Worm (Caenorhabditis elegans): Measurements from ENCODE around the gene nhr-103.

The nhr-103 gene

DNA sequence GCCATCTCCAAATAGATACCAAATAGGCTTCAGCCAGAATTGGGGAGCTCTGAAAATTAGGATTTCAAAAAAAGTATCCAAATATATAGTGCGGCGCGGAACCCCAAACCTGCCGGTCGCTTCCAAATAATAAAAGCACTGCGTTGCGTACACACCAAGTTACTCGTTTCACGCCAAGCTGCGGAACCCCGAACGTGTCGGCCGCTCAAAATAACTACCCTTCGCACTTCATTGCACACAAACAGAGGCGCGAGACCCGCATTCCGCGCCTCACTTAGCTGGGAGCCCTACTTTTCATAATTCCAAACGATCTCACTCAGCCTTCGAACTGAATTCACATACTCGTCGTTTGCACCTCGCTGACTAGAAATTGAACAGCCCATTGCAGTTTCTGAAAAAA lies 25.6 kb upstream of the nhr-103 start:
- no peak for TF ChIP-seq nhr-77 (tag; optimal IDR thresholded peaks at IDR 0.05)
- no peak for TF ChIP-seq unc-39 (tag; optimal IDR thresholded peaks at IDR 0.05)
- no peak for TF ChIP-seq daf-12 (tag; optimal IDR thresholded peaks at IDR 0.05)
- TF ChIP-seq fos-1 (tag; optimal IDR thresholded peaks at IDR 0.05), result no peak
- no peak for TF ChIP-seq hmg-11 (tag; optimal IDR thresholded peaks at IDR 0.05)

DNA sequence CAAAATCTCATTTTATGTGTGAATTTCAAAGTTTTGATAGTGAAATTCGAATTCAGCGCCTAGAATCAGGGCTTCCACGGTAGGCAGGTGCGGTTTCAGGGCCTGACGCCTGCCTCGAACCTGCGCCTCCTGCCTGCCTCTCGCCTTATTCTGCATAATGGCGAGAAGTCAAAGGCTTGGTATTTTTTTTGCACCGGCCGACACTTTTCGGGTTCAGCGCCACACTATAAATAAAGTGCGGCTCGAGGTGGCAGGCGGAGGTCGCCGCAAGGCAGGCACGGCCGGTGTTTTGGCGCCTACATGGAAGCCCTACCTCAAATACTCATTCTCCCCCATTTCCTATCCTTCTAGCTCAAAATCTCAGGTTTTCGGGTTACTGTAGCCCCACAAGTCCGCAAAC lies 24.8 kb upstream of the nhr-103 start:
- TF ChIP-seq fkh-2 (tag; optimal IDR thresholded peaks at IDR 0.05), result no peak
- no peak for TF ChIP-seq daf-12 (tag; optimal IDR thresholded peaks at IDR 0.05)
- TF ChIP-seq nhr-43 (tag; optimal IDR thresholded peaks at IDR 0.05; ENCODE audit: poor library complexity, severe bottlenecking), result no peak
- no peak for TF ChIP-seq ama-1 (optimal IDR thresholded peaks at IDR 0.05)
- TF ChIP-seq unc-39 (tag; optimal IDR thresholded peaks at IDR 0.05), result no peak
- no peak for TF ChIP-seq nhr-237 (tag; optimal IDR thresholded peaks at IDR 0.05)
- no peak for TF ChIP-seq sea-2 (GFP tag; optimal IDR thresholded peaks at IDR 0.05)
- TF ChIP-seq pqm-1 (tag; optimal IDR thresholded peaks at IDR 0.05), result no peak
- TF ChIP-seq ceh-9 (tag; optimal IDR thresholded peaks at IDR 0.05), result no peak
- TF ChIP-seq nhr-23 (tag; optimal IDR thresholded peaks at IDR 0.05), result no peak
- no peak for TF ChIP-seq lin-15B (tag; optimal IDR thresholded peaks at IDR 0.05)
- TF ChIP-seq nfya-1 (tag; optimal IDR thresholded peaks at IDR 0.05; ENCODE audit: insufficient read depth), result no peak
- no peak for TF ChIP-seq nhr-67 (tag; optimal IDR thresholded peaks at IDR 0.05)
- TF ChIP-seq nhr-76 (tag; optimal IDR thresholded peaks at IDR 0.05), result no peak
- TF ChIP-seq ztf-11 (tag; optimal IDR thresholded peaks at IDR 0.05), result no peak
- TF ChIP-seq mdl-1 (tag; optimal IDR thresholded peaks at IDR 0.05), result no peak
- TF ChIP-seq mml-1 (tag; optimal IDR thresholded peaks at IDR 0.05), result no peak
- no peak for TF ChIP-seq egl-5 (tag; optimal IDR thresholded peaks at IDR 0.05)

DNA sequence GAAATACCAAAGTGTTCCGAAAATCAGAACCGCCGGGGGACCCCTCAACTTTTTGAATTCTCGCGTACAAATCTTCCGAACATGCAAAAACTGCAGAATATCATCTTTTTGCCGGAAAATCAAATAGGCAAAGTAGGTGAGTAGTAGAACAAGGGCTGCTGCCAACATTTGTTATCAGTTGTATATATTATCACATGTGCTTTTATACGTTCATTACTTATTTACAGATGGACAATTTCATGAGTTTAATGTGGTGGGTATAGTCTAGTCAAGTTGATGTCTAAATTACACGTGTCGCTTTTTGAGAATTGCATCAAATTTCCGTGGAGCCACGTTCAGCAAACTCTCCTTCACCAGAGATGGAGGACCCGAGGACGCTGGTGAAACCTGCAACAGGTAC lies 24.0 kb upstream of the nhr-103 start, which contains the start of gene cyp-32B1:
TSS of gene cyp-32B1 (minus strand) at position 176 of the 400 bp plus-strand sequence.
- TF ChIP-seq ceh-82 (tag; optimal IDR thresholded peaks at IDR 0.05), result no peak
- TF ChIP-seq lin-39 (tag; optimal IDR thresholded peaks at IDR 0.05), result no peak
- TF ChIP-seq pha-4 (tag; optimal IDR thresholded peaks at IDR 0.05), result peak; percentile 61
- TF ChIP-seq nhr-67 (tag; optimal IDR thresholded peaks at IDR 0.05), result no peak
- TF ChIP-seq pqm-1 (tag; optimal IDR thresholded peaks at IDR 0.05), result peak; percentile 70
- TF ChIP-seq skn-1 (tag; optimal IDR thresholded peaks at IDR 0.05), result no peak
- TF ChIP-seq nhr-237 (tag; optimal IDR thresholded peaks at IDR 0.05), result no peak
- TF ChIP-seq elt-2 (tag; optimal IDR thresholded peaks at IDR 0.05), result peak; percentile 65
- no peak for TF ChIP-seq ceh-16 (tag; optimal IDR thresholded peaks at IDR 0.05)
- TF ChIP-seq nhr-23 (tag; optimal IDR thresholded peaks at IDR 0.05), result no peak

DNA sequence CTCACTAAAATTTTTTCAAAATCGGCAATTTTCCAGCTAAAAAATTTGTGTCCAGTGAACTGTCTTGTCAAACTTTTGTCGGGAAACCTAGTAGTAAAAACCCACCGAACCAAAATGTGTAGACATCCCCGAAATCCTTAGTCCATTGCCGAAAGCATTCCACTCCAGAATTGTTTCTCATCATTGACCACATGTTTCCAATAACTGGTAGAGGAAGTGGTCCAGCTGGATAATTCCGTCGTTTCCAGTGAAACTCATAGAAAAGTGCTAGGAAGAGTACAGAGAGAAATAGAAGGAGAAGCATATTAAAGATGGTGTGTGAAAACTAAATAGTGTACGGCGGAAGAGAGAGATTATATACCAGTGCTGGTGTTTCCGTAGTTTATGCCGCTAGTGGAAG lies 21.1 kb upstream of the nhr-103 start, which contains the start of gene cyp-33C12:
TSS of gene cyp-33C12 (minus strand) at position 321 of the 400 bp plus-strand sequence.
- no peak for TF ChIP-seq aly-2 (tag; optimal IDR thresholded peaks at IDR 0.05)
- no peak for TF ChIP-seq fos-1 (tag; optimal IDR thresholded peaks at IDR 0.05)
- TF ChIP-seq ceh-28 (tag; optimal IDR thresholded peaks at IDR 0.05), result no peak
- no peak for TF ChIP-seq pqm-1 (tag; optimal IDR thresholded peaks at IDR 0.05)
- no peak for TF ChIP-seq egl-27 (tag; optimal IDR thresholded peaks at IDR 0.05)
- no peak for TF ChIP-seq nhr-43 (tag; optimal IDR thresholded peaks at IDR 0.05; ENCODE audit: poor library complexity, severe bottlenecking)

DNA sequence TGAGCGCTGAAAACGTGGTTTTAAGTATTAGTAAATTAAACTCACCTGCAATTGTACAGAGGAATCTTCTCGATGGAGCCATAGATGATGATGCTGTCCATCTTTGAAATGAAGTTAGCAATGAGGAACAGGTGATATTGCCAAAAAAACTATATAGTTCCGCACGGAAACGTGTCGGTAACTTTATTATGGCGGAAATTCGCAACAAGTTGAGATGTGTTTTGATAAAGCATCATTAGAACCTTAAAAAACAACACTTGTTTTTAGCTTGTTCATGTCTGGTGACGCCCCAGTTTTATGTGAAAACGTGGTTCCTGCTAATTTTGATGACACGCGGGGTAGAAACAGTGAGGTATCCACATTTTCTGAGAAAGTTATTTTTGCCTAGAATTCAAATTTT lies 19.0 kb upstream of the nhr-103 start, which contains the start of gene srt-40:
TSS of gene srt-40 (minus strand) at position 101 of the 400 bp plus-strand sequence.
- TF ChIP-seq pha-4 (tag; optimal IDR thresholded peaks at IDR 0.05), result no peak
- no peak for TF ChIP-seq fos-1 (tag; optimal IDR thresholded peaks at IDR 0.05)
- no peak for TF ChIP-seq unc-39 (tag; optimal IDR thresholded peaks at IDR 0.05)
- no peak for TF ChIP-seq lin-39 (tag; optimal IDR thresholded peaks at IDR 0.05)

DNA sequence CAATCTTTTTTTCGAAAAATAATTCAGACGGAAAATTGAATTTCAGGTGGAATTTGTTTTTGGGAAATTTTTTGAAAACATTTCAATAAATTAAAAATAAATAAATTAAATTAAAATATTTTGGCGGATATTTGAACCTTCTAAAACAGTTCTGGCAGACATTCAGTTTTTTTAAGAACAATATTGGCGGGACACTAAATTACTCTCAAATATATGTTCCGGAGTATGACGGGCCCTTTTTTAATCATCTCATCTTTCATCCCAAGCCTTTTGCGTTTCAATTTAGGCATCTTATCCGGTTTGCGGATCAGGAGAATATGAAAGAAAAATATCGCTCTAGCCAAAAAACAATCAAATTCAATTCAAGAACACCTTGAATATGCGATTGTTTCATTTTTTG lies 18.4 kb upstream of the nhr-103 start, which contains the start of gene svh-11:
TSS of gene svh-11 (plus strand) at position 301 of the 400 bp plus-strand sequence.
- TF ChIP-seq jun-1 (tag; optimal IDR thresholded peaks at IDR 0.05), result no peak
- no peak for TF ChIP-seq nhr-25 (tag; optimal IDR thresholded peaks at IDR 0.05)
- TF ChIP-seq ztf-4 (tag; optimal IDR thresholded peaks at IDR 0.05), result no peak
- no peak for TF ChIP-seq lin-15B (tag; optimal IDR thresholded peaks at IDR 0.05)
- TF ChIP-seq nfya-1 (tag; optimal IDR thresholded peaks at IDR 0.05; ENCODE audit: insufficient read depth), result no peak
- no peak for TF ChIP-seq unc-62 (GFP tag; optimal IDR thresholded peaks at IDR 0.05)
- TF ChIP-seq zag-1 (tag; optimal IDR thresholded peaks at IDR 0.05), result no peak
- no peak for TF ChIP-seq elt-1 (tag; optimal IDR thresholded peaks at IDR 0.05)
- no peak for TF ChIP-seq mml-1 (tag; optimal IDR thresholded peaks at IDR 0.05)
- no peak for TF ChIP-seq mdl-1 (tag; optimal IDR thresholded peaks at IDR 0.05)
- no peak for TF ChIP-seq ceh-82 (tag; optimal IDR thresholded peaks at IDR 0.05)
- TF ChIP-seq ZK546.5 (tag; optimal IDR thresholded peaks at IDR 0.05), result no peak
- TF ChIP-seq nhr-43 (tag; optimal IDR thresholded peaks at IDR 0.05; ENCODE audit: poor library complexity, severe bottlenecking), result no peak
- no peak for TF ChIP-seq nhr-28 (tag; optimal IDR thresholded peaks at IDR 0.05)
- TF ChIP-seq ceh-16 (tag; optimal IDR thresholded peaks at IDR 0.05), result no peak
- TF ChIP-seq tbx-2 (tag; optimal IDR thresholded peaks at IDR 0.05), result no peak
- TF ChIP-seq eor-1 (tag; optimal IDR thresholded peaks at IDR 0.05), result no peak
- no peak for TF ChIP-seq nhr-77 (tag; optimal IDR thresholded peaks at IDR 0.05)
- TF ChIP-seq elt-2 (tag; optimal IDR thresholded peaks at IDR 0.05), result no peak
- TF ChIP-seq nhr-76 (tag; optimal IDR thresholded peaks at IDR 0.05), result no peak

All from whole organism, L3 larva.